Worm (Caenorhabditis elegans) whole organism, L4 larva: ENCODE data around the gene mpst-2.

Experiments used
- ama-1 ChIP-seq: fragments of 150-350 bp; optimal IDR thresholded peaks from 2 replicates; lab custom pipeline; 2014; ENCODE audit warnings: inconsistent platforms, mixed read lengths
- dve-1 ChIP-seq: sonication (generic microtip); optimal IDR thresholded peaks from 2 replicates; lab custom pipeline; 2017; ENCODE audit warnings: antibody characterized with exemption, mild to moderate bottlenecking, missing genetic modification characterization, missing compliant biosample characterization; ENCODE audit not compliant: insufficient read depth
- hmg-1.1 ChIP-seq: fragments of 200-800 bp; sonication (Bioruptor generic); IDR thresholded peaks from 2 replicates; pipeline ENCODE4 v1.3.6; 2022; ENCODE audit warnings: missing genetic modification reagents, missing genetic modification characterization, missing compliant biosample characterization
- nhr-11 ChIP-seq: fragments of 150-350 bp; optimal IDR thresholded peaks from 2 replicates; lab custom pipeline; 2014; ENCODE audit warnings: missing biosample characterization, missing genetic modification characterization
- pqm-1 ChIP-seq: sonication (generic microtip); optimal IDR thresholded peaks from 2 replicates; lab custom pipeline; 2017; ENCODE audit warnings: missing biosample characterization, missing genetic modification characterization
- rbr-2 ChIP-seq: sonication (generic microtip); optimal IDR thresholded peaks from 2 replicates; lab custom pipeline; 2016; ENCODE audit warnings: missing genotype, missing genetic modification characterization, missing compliant biosample characterization
- snpc-1.2 ChIP-seq: fragments of 200-800 bp; sonication (Bioruptor generic); IDR thresholded peaks from 2 replicates; pipeline ENCODE4 v1.3.6; 2022; ENCODE audit warnings: missing genetic modification reagents, missing genetic modification characterization, missing compliant biosample characterization
- unc-130 ChIP-seq: sonication (generic microtip); optimal IDR thresholded peaks from 2 replicates; lab custom pipeline; 2016; ENCODE audit warnings: missing genetic modification reagents, missing genetic modification characterization, missing compliant biosample characterization

DNA sequence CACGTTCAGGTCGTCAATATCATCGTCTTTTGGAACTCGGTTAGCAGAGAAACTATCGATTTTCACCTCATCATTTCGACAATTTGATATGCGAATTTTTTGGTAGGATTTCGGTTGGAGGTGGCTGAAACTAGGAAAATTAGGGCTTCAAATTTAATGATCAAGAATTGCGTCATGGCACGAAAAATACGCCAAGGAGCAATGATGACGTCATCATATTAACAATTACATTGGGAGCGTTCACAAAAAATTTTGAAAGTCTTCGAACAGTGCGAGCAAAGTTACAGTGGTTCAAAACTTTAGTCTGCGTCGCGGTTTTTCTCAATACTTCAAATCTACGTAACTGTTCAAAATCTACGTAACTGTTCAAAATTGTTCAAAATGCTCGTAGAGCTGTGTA, 49.6 kb upstream of the mpst-2 start:
- TF ChIP-seq rbr-2: no peak
- TF ChIP-seq hmg-1.1 (GFP tag; lab: Robert Waterston, UW): no peak
- TF ChIP-seq snpc-1.2 (GFP tag; lab: Robert Waterston, UW): no peak
- no peak for TF ChIP-seq dve-1 (tag; lab: Kevin White, UChicago)
- no peak for TF ChIP-seq unc-130 (GFP tag; lab: Kevin White, UChicago)
- TF ChIP-seq ama-1 (lab: Kevin White, UChicago): no peak
- no peak for TF ChIP-seq pqm-1
- no peak for TF ChIP-seq nhr-11
